Worm (Caenorhabditis elegans): ENCODE results near the gene srt-38.

- TF ChIP-seq jun-1 (tag; optimal IDR thresholded peaks at IDR 0.05): no peak
- no peak for TF ChIP-seq nhr-76 (tag; optimal IDR thresholded peaks at IDR 0.05)
- TF ChIP-seq nhr-42 (GFP tag; IDR thresholded peaks at IDR 0.05): no peak
- TF ChIP-seq unc-62 (GFP tag; optimal IDR thresholded peaks at IDR 0.05 in 1 of 2): no peak
- no peak for TF ChIP-seq unc-62 (tag; optimal IDR thresholded peaks at IDR 0.05)
- TF ChIP-seq duxl-1 (tag; optimal IDR thresholded peaks at IDR 0.05; ENCODE audit: poor library complexity): no peak
Observed at ce11 chrV:4303793-4304192, 32.6 kb upstream of the srt-38 start.
